Worm (Caenorhabditis elegans): ENCODE measurements around the gene nlp-23.

nlp-23 gene

DNA sequence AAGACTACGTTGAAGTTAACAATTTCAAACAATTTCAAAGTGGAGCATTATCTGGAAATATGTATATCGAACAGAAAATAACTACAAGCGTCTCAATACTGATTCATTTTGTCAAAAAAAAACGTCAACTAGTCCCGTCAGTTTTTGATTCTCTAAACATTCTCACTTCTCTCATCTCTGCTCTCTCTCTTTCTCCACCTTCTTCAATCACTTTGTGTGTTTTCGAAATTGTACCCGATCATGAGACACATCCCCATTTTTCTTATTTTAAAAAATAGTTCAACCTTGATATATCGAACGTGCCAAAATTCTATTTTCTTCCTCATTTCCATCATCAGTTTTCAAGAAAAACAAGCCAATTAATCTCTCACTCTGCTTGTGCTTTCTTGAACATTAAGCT lies 38.1 kb upstream of the nlp-23 start:
- peak; percentile 36 for TF ChIP-seq hlh-30 (tag; optimal IDR thresholded peaks at IDR 0.05; ENCODE audit: insufficient read depth)
- TF ChIP-seq vab-7 (GFP tag; IDR thresholded peaks at IDR 0.05) = no peak
- TF ChIP-seq daf-16 (GFP tag; optimal IDR thresholded peaks at IDR 0.05) = peak in 1 of 2 experiments; percentile 4
- TF ChIP-seq daf-16 (tag; optimal IDR thresholded peaks at IDR 0.05) = no peak
- peak; percentile 44 for TF ChIP-seq nhr-28 (tag; optimal IDR thresholded peaks at IDR 0.05)

DNA sequence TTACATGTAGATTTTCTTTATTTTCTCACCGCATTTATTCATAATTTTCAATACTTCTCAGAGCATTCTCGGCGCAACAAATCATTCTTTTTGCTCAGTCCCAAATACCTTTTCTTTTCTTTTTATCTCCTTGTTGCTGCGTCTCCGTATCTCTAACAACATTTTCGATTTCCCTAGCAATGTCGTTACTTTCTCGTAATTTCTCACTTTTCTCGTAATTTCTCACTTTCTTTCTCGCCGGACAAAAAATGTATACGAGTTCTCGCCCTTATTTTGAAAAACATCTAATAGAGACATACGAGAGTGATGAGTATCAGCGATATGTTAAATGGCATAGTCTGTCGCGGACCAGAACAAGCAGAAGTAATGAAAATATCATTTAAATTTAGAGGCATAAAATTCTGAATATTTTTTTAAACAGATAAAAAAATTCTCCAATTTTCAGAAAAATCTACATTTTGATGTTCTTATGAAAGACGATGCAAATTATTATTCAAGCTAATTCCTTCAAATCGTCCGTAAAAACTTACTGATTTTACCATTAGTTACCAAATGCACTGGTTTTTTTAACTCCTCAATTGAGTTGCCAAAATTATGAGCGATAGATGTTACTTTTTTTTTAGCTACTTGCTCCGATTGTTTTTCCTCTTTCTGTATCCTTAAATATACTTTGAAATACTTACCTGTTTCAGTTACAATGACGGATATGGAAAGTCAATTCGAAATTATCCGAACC lies 32.7 kb upstream of the nlp-23 start, which contains the start of gene F47G3.3:
Gene F47G3.3 (plus strand): TSS at position 686 of the 736 bp plus-strand sequence.
- TF ChIP-seq hlh-11 (tag; optimal IDR thresholded peaks at IDR 0.05) (no peak), aha-1 (tag) (peak; percentile 60)

DNA sequence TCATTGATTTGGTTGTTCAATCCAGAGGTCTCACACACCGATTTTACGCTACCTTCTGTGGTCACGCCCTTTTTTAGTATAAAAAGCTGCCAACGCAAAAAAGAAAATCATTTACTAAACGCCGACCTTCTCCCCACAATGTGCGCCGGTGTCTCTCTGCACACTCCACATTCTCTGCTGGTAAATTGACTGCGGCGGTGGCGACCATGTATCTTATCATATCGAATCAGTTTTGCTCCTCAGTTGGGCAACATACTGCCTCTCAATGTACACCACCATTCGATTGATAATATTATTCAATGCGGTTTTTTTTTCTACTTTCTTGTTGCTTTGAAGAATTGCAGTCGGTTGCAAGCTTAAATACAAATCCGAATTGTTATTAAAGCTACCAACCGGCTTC lies 29.4 kb upstream of the nlp-23 start:
- TF ChIP-seq dve-1 (tag; optimal IDR thresholded peaks at IDR 0.05; ENCODE audit: insufficient read depth) (peak; percentile 63), gei-8 (GFP tag; optimal IDR thresholded peaks at IDR 0.05) (no peak), nhr-77 (tag; optimal IDR thresholded peaks at IDR 0.05) (peak; percentile 21), nhr-6 (tag; optimal IDR thresholded peaks at IDR 0.05) (peak; percentile 46), dpl-1 (GFP tag; optimal IDR thresholded peaks at IDR 0.05) (no peak), dmd-6 (GFP tag; IDR thresholded peaks at IDR 0.05) (peak; percentile 59), Y75B8A.6 (GFP tag; IDR thresholded peaks at IDR 0.05) (no peak), aha-1 (tag) (peak; percentile 79), unc-39 (tag; optimal IDR thresholded peaks at IDR 0.05) (no peak), aly-2 (tag; optimal IDR thresholded peaks at IDR 0.05) (no peak), lin-38 (GFP tag; IDR thresholded peaks at IDR 0.05) (no peak), hif-1 (tag; optimal IDR thresholded peaks at IDR 0.05) (no peak), madf-5 (GFP tag; IDR thresholded peaks at IDR 0.05) (no peak), spr-3 (GFP tag; optimal IDR thresholded peaks at IDR 0.05) (no peak), arid-1 (GFP tag; conservative IDR thresholded peaks at IDR 0.05) (no peak), skn-1 (tag; optimal IDR thresholded peaks at IDR 0.05) (no peak), Y5F2A.4 (GFP tag; optimal IDR thresholded peaks at IDR 0.05) (no peak), ceh-62 (tag; optimal IDR thresholded peaks at IDR 0.05) (no peak), ces-1 (GFP tag; optimal IDR thresholded peaks at IDR 0.05) (no peak), mxl-2 (GFP tag; conservative IDR thresholded peaks at IDR 0.05) (no peak), lir-3 (tag; optimal IDR thresholded peaks at IDR 0.05) (no peak), lin-29 (GFP tag; IDR thresholded peaks at IDR 0.05) (no peak), pha-4 (GFP tag; IDR thresholded peaks at IDR 0.05) (no peak), pha-4 (tag; optimal IDR thresholded peaks at IDR 0.05) (no peak), hlh-30 (tag; optimal IDR thresholded peaks at IDR 0.05; ENCODE audit: insufficient read depth) (peak; percentile 41), F37D6.2 (tag; optimal IDR thresholded peaks at IDR 0.05) (no peak), ztf-11 (tag; optimal IDR thresholded peaks at IDR 0.05) (no peak), ceh-44 (GFP tag; IDR thresholded peaks at IDR 0.05) (no peak), mxl-3 (GFP tag; optimal IDR thresholded peaks at IDR 0.05) (peak; percentile 52), F26F4.8 (GFP tag; conservative IDR thresholded peaks at IDR 0.05) (no peak), D1046.2 (GFP tag; IDR thresholded peaks at IDR 0.05) (no peak), nhr-10 (tag; optimal IDR thresholded peaks at IDR 0.05) (no peak), snpc-1.2 (GFP tag; IDR thresholded peaks at IDR 0.05) (no peak), attf-4 (tag; optimal IDR thresholded peaks at IDR 0.05) (no peak), mep-1 (tag; optimal IDR thresholded peaks at IDR 0.05) (peak; percentile 35), F10B5.3 (tag; optimal IDR thresholded peaks at IDR 0.05) (no peak), mes-2 (tag; optimal IDR thresholded peaks at IDR 0.05; ENCODE audit: poor library complexity, severe bottlenecking) (peak; percentile 61), zfp-3 (GFP tag; conservative IDR thresholded peaks at IDR 0.05) (no peak), pqm-1 (tag; optimal IDR thresholded peaks at IDR 0.05) (peak; percentile 78), zip-2 (tag; optimal IDR thresholded peaks at IDR 0.05) (no peak), tra-1 (GFP tag; IDR thresholded peaks at IDR 0.05) (no peak), spr-1 (tag; optimal IDR thresholded peaks at IDR 0.05) (no peak)
